Worm (Caenorhabditis elegans): ENCODE data around the gene pdhk-2.

DNA sequence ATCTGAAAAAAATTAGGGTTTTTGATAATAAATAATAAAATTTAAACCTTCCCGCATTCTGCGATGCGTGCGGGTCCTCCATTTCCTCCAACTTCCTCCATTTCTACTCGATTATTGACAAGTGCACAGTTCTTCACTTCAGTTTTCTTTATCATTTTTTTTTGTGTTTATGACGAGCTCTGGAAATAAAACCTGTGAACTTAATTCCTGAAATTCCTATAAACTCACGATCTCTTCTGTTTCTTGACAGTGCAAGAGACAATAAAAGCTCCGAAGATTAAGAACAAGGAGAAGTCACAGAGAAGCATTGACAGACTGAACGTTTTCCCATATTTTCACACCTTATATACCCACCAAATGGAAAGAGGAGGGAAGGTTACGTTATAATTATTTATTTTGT, 30.6 kb upstream of the pdhk-2 start, which contains the start of gene K02D10.3:
- TF ChIP-seq W03F9.2 (tag; optimal IDR thresholded peaks at IDR 0.05) (no peak), dao-5 (tag; optimal IDR thresholded peaks at IDR 0.05) (no peak), him-1 (tag; optimal IDR thresholded peaks at IDR 0.05) (no peak)
